Fruit fly (Drosophila melanogaster): ENCODE measurements around the gene sordd2.

- TF ChIP-seq CG8478 (optimal IDR thresholded peaks at IDR 0.05): no peak
- no peak for TF ChIP-seq CTCF (optimal IDR thresholded peaks at IDR 0.05)
Measured at dm6 chrX:15812615-15812995, 13.6 kb upstream of the sordd2 start.

All from S2 (cell line).